Fruit fly (Drosophila melanogaster) whole organism, embryonic: ENCODE data around the gene CG15449.
A peak's percentile ranks its signal among the peaks of the same experiment; 100 is the strongest.

Source experiments
- CG10321 ChIP-seq: fragments of 200-800 bp; sonication (Bioruptor generic); IDR thresholded peaks from 2 replicates; pipeline ENCODE4 v1.3.6; 2022; ENCODE audit warnings: missing biosample characterization, missing genetic modification characterization
- CG12219 ChIP-seq: fragments of 200-800 bp; sonication (Bioruptor generic); optimal IDR thresholded peaks from 3 replicates; lab custom pipeline; 2018; ENCODE audit warnings: missing biosample characterization, mild to moderate bottlenecking, missing genetic modification characterization
- CG1529 ChIP-seq: fragments of 200-800 bp; sonication (Bioruptor generic); optimal IDR thresholded peaks from 3 replicates; lab custom pipeline; 2018; ENCODE audit warnings: missing biosample characterization, missing genetic modification characterization
- CG16813 ChIP-seq: fragments of 200-800 bp; sonication (Bioruptor generic); IDR thresholded peaks from 3 replicates; pipeline ENCODE4 v1.3.6; 2022; ENCODE audit warnings: missing biosample characterization, missing genetic modification characterization; ENCODE audit not compliant: partially characterized antibody
- CG18764 ChIP-seq: fragments of 200-800 bp; sonication (Bioruptor generic); optimal IDR thresholded peaks from 3 replicates; lab custom pipeline; 2016; ENCODE audit warnings: missing biosample characterization, missing genetic modification characterization
- CG2889 ChIP-seq: fragments of 200-800 bp; sonication (Bioruptor generic); IDR thresholded peaks from 3 replicates; pipeline ENCODE4 v1.3.6; 2022; ENCODE audit warnings: missing biosample characterization, missing genetic modification characterization
- CG31441 ChIP-seq: fragments of 200-800 bp; sonication (Bioruptor generic); IDR thresholded peaks from 2 replicates; pipeline ENCODE4 v1.3.6; 2022; ENCODE audit warnings: missing biosample characterization, missing genetic modification characterization
- CG4282 ChIP-seq: fragments of 200-800 bp; sonication (Bioruptor generic); optimal IDR thresholded peaks from 2 replicates; lab custom pipeline; 2016; ENCODE audit warnings: missing biosample characterization, missing genetic modification characterization
- CG43689 ChIP-seq: fragments of 200-800 bp; sonication (Bioruptor generic); IDR thresholded peaks from 2 replicates; pipeline ENCODE4 v1.3.6; 2022; ENCODE audit warnings: missing biosample characterization, missing genetic modification characterization
- CG7786 ChIP-seq: fragments of 200-800 bp; sonication (Bioruptor generic); optimal IDR thresholded peaks from 2 replicates; lab custom pipeline; 2016; ENCODE audit warnings: missing biosample characterization, missing genetic modification characterization
- CG7987 ChIP-seq: fragments of 200-800 bp; sonication (Bioruptor generic); optimal IDR thresholded peaks from 2 replicates; lab custom pipeline; 2018; ENCODE audit warnings: missing biosample characterization, mild to moderate bottlenecking, missing genetic modification characterization, moderate library complexity
- CG9876 ChIP-seq: fragments of 200-800 bp; sonication (Bioruptor generic); optimal IDR thresholded peaks from 2 replicates; lab custom pipeline; 2016; ENCODE audit warnings: missing biosample characterization, missing genetic modification characterization
- CG9932 ChIP-seq: fragments of 200-800 bp; sonication (Bioruptor generic); IDR thresholded peaks from 2 replicates; pipeline ENCODE4 v1.3.6; 2022; ENCODE audit warnings: missing biosample characterization, missing genetic modification characterization
- CTCF ChIP-seq: fragments of 200-800 bp; sonication (Bioruptor generic); optimal IDR thresholded peaks from 2 replicates; lab custom pipeline; 2017; ENCODE audit warnings: missing biosample characterization, mild to moderate bottlenecking, missing genetic modification characterization, moderate library complexity
- Dad ChIP-seq: fragments of 200-800 bp; sonication (Bioruptor generic); optimal IDR thresholded peaks from 3 replicates; lab custom pipeline; 2016; ENCODE audit warnings: missing biosample characterization, missing genetic modification characterization
- Deaf1 ChIP-seq: fragments of 200-800 bp; optimal IDR thresholded peaks from 3 replicates; lab custom pipeline; 2019; ENCODE audit warnings: missing biosample characterization, mild to moderate bottlenecking, missing genetic modification characterization, moderate library complexity
- Dref ChIP-seq: fragments of 200-800 bp; sonication (Bioruptor generic); IDR thresholded peaks from 2 replicates; pipeline ENCODE4 v1.3.6; 2022; ENCODE audit warnings: missing biosample characterization, missing genetic modification characterization
- Ets65A ChIP-seq: fragments of 200-800 bp; sonication (Bioruptor generic); peaks from one replicate; lab custom pipeline; 2016; ENCODE audit warnings: missing biosample characterization, missing genetic modification characterization
- Fer1 ChIP-seq: fragments of 200-800 bp; sonication (Bioruptor generic); optimal IDR thresholded peaks from 2 replicates; lab custom pipeline; 2017; ENCODE audit warnings: missing biosample characterization, mild to moderate bottlenecking, missing genetic modification characterization
- MBD-R2 ChIP-seq: fragments of 200-800 bp; sonication (Bioruptor generic); IDR thresholded peaks from 2 replicates; pipeline ENCODE4 v1.3.6; 2022; ENCODE audit warnings: missing biosample characterization, missing genetic modification characterization
- MESR4 ChIP-seq: fragments of 200-800 bp; sonication (Bioruptor generic); optimal IDR thresholded peaks from 2 replicates; lab custom pipeline; 2018; ENCODE audit warnings: missing biosample characterization, mild to moderate bottlenecking, missing genetic modification characterization, moderate library complexity
- Myb ChIP-seq: fragments of 200-800 bp; sonication (Bioruptor generic); optimal IDR thresholded peaks from 2 replicates; lab custom pipeline; 2016; ENCODE audit warnings: missing biosample characterization, missing genetic modification characterization
- Opbp ChIP-seq: fragments of 200-800 bp; sonication (Bioruptor generic); IDR thresholded peaks from 3 replicates; pipeline ENCODE4 v1.3.6; 2022; ENCODE audit warnings: missing biosample characterization, missing genetic modification characterization; ENCODE audit not compliant: partially characterized antibody
- ab ChIP-seq: fragments of 200-800 bp; sonication (Bioruptor generic); optimal IDR thresholded peaks from 2 replicates; lab custom pipeline; 2016; ENCODE audit warnings: missing biosample characterization, missing genetic modification characterization
- ase ChIP-seq: fragments of 200-800 bp; sonication (Bioruptor generic); IDR thresholded peaks from 3 replicates; pipeline ENCODE4 v1.3.6; 2022; ENCODE audit warnings: missing biosample characterization, missing genetic modification characterization
- cwo ChIP-seq: fragments of 200-800 bp; sonication (Bioruptor generic); optimal IDR thresholded peaks from 3 replicates; lab custom pipeline; 2017; ENCODE audit warnings: missing biosample characterization, missing genetic modification characterization, mild to moderate bottlenecking, moderate library complexity, missing genetic modification reagents
- dmrt99B ChIP-seq: fragments of 200-800 bp; sonication (Bioruptor generic); optimal IDR thresholded peaks from 2 replicates; lab custom pipeline; 2018; ENCODE audit warnings: missing biosample characterization, mild to moderate bottlenecking, missing genetic modification characterization, moderate library complexity
- ham ChIP-seq: fragments of 200-800 bp; sonication (Bioruptor generic); IDR thresholded peaks from 2 replicates; pipeline ENCODE4 v1.3.6; 2022; ENCODE audit warnings: missing biosample characterization, missing genetic modification characterization
- hbn ChIP-seq: fragments of 200-800 bp; sonication (Bioruptor generic); IDR thresholded peaks from 2 replicates; pipeline ENCODE4 v1.3.6; 2022; ENCODE audit warnings: missing biosample characterization, missing genetic modification characterization; ENCODE audit not compliant: partially characterized antibody
- kay ChIP-seq: fragments of 200-800 bp; sonication (Bioruptor generic); optimal IDR thresholded peaks from 2 replicates; lab custom pipeline; 2016; ENCODE audit warnings: missing biosample characterization, missing genetic modification characterization
- nerfin-1 ChIP-seq: fragments of 200-800 bp; sonication (Bioruptor generic); optimal IDR thresholded peaks from 3 replicates; lab custom pipeline; 2019; ENCODE audit warnings: missing biosample characterization, mild to moderate bottlenecking, missing genetic modification characterization, moderate library complexity
- onecut ChIP-seq: fragments of 200-800 bp; sonication (Bioruptor generic); IDR thresholded peaks from 2 replicates; pipeline ENCODE4 v1.3.6; 2022; ENCODE audit warnings: missing biosample characterization, missing genetic modification characterization
- sens ChIP-seq: fragments of 200-800 bp; sonication (Bioruptor generic); peaks from one replicate; lab custom pipeline; 2016; ENCODE audit warnings: missing biosample characterization, missing genetic modification characterization
- slp2 ChIP-seq: fragments of 200-800 bp; sonication (Bioruptor generic); optimal IDR thresholded peaks from 2 replicates; lab custom pipeline; 2016; ENCODE audit warnings: missing biosample characterization, missing genetic modification characterization
- tap ChIP-seq: fragments of 200-800 bp; optimal IDR thresholded peaks from 3 replicates; lab custom pipeline; 2019; ENCODE audit warnings: missing biosample characterization, mild to moderate bottlenecking, missing genetic modification characterization, moderate library complexity
- tll ChIP-seq, 2 experiments: fragments of 200-800 bp in 1 of 2; fragments of >200 bp in 1 of 2; sonication (Bioruptor generic) in 1 of 2; optimal IDR thresholded peaks; 2 replicates each; lab custom pipeline; 2017 to 2019; ENCODE audit warnings: missing biosample characterization in 2 of 2, missing genetic modification characterization in 2 of 2, mild to moderate bottlenecking in 1 of 2, moderate library complexity in 1 of 2
- trem ChIP-seq: fragments of 200-800 bp; optimal IDR thresholded peaks from 3 replicates; lab custom pipeline; 2019; ENCODE audit warnings: missing biosample characterization, mild to moderate bottlenecking, missing genetic modification characterization, moderate library complexity
- zfh1 ChIP-seq: fragments of 200-800 bp; sonication (Bioruptor generic); IDR thresholded peaks from 3 replicates; pipeline ENCODE4 v1.3.6; 2022; ENCODE audit warnings: missing biosample characterization, missing genetic modification characterization

CG15449 gene

dm6 chrX:21027929-21028575 is 12.4 kb downstream of the CG15449 start, which contains the start of gene CG1532 (continued):
- TF ChIP-seq ase (GFP tag; lab: Robert Waterston, UW) (no peak), CG9932 (no peak), CG7987 (GFP tag; lab: Kevin White, UChicago) (no peak), ham (GFP tag; lab: Robert Waterston, UW) (no peak), MESR4 (GFP tag; lab: Kevin White, UChicago) (peak; percentile 48), CG12219 (GFP tag; lab: Kevin White, UChicago) (no peak), slp2 (GFP tag; lab: Kevin White, UChicago) (no peak), CG7786 (no peak), zfh1 (no peak), nerfin-1 (no peak), Dad (GFP tag; lab: Kevin White, UChicago) (no peak), CG2889 (GFP tag; lab: Robert Waterston, UW) (no peak), Opbp (GFP tag; lab: Robert Waterston, UW) (peak; percentile 57; the same call in 2 of the 3 replicates), CG4282 (GFP tag; lab: Kevin White, UChicago) (no peak), Fer1 (GFP tag; lab: Kevin White, UChicago) (peak; percentile 24), MBD-R2 (GFP tag; lab: Robert Waterston, UW) (peak; percentile 37; the same call in 1 of the 2 replicates), Dref (GFP tag; lab: Robert Waterston, UW) (peak; percentile 60), CG31441 (GFP tag; lab: Robert Waterston, UW) (peak; percentile 38; the same call in 1 of the 2 replicates), Deaf1 (tag; lab: Kevin White, UChicago) (peak; percentile 49), tll (GFP tag; optimal IDR thresholded peaks at IDR 0.05; lab: Kevin White, UChicago) (no peak), hbn (peak; percentile 56), cwo (peak; percentile 75)

- no peak for TF ChIP-seq CG10321 (GFP tag; lab: Robert Waterston, UW)
- TF ChIP-seq ab, result no peak
- no peak for TF ChIP-seq onecut (GFP tag; lab: Robert Waterston, UW)
- TF ChIP-seq CG18764 (GFP tag; lab: Kevin White, UChicago), result no peak
- TF ChIP-seq CG9876 (GFP tag; lab: Kevin White, UChicago), result no peak
- TF ChIP-seq dmrt99B (tag; lab: Kevin White, UChicago), result no peak
- no peak for TF ChIP-seq trem (tag; lab: Kevin White, UChicago)
Observed at dm6 chrX:21025788-21026187, 14.6 kb downstream of the CG15449 start, which contains the start of gene r-cup. TSS of gene r-cup (minus strand) at chrX:21025888.

- TF ChIP-seq CG43689 (GFP tag; lab: Robert Waterston, UW) (no peak), CG16813 (GFP tag; lab: Robert Waterston, UW) (no peak), tap (tag; lab: Kevin White, UChicago) (no peak), kay (GFP tag; lab: Kevin White, UChicago) (no peak), sens (GFP tag; lab: Kevin White, UChicago) (peak; percentile 12), CTCF (GFP tag; lab: Kevin White, UChicago) (peak; percentile 67), CG1529 (GFP tag; lab: Kevin White, UChicago) (peak; percentile 8), Myb (GFP tag; lab: Kevin White, UChicago) (no peak), Ets65A (GFP tag; lab: Kevin White, UChicago) (peak; percentile 82)
Observed at dm6 chrX:21017568-21017967, 22.8 kb downstream of the CG15449 start.
